Worm (Caenorhabditis elegans) whole organism, young adult: ENCODE data around the gene Y26E6A.3.

Experiments used
- F57C9.4 ChIP-seq: sonication (generic microtip); optimal IDR thresholded peaks from 2 replicates; lab custom pipeline; 2017; ENCODE audit warnings: mild to moderate bottlenecking, missing genetic modification characterization, missing compliant biosample characterization
- aptf-3 ChIP-seq: fragments of 200-800 bp; sonication (Bioruptor generic); IDR thresholded peaks from 2 replicates; pipeline ENCODE4 v1.3.6; 2022; ENCODE audit warnings: missing genetic modification characterization, missing compliant biosample characterization
- athp-1 ChIP-seq: sonication (generic microtip); optimal IDR thresholded peaks from 2 replicates; lab custom pipeline; 2017; ENCODE audit warnings: mild to moderate bottlenecking, missing genetic modification characterization, missing compliant biosample characterization
- dpl-1 ChIP-seq: fragments of 150-350 bp; optimal IDR thresholded peaks from 2 replicates; lab custom pipeline; 2014; ENCODE audit warnings: missing biosample characterization, missing genetic modification reagents, missing genetic modification characterization
- egrh-3 ChIP-seq: fragments of 200-800 bp; sonication (Bioruptor generic); IDR thresholded peaks from 2 replicates; pipeline ENCODE4 v1.3.6; 2022; ENCODE audit warnings: missing genetic modification reagents, missing genetic modification characterization, missing compliant biosample characterization
- ets-4 ChIP-seq: fragments of 200-800 bp; sonication (Bioruptor generic); optimal IDR thresholded peaks from 2 replicates; lab custom pipeline; 2018; ENCODE audit warnings: mild to moderate bottlenecking, missing genetic modification characterization, missing compliant biosample characterization
- madf-3 ChIP-seq: fragments of 200-800 bp; sonication (Bioruptor generic); IDR thresholded peaks from 2 replicates; pipeline ENCODE4 v1.3.6; 2022; ENCODE audit warnings: missing genetic modification reagents, missing genetic modification characterization, missing compliant biosample characterization
- pha-4 ChIP-seq: fragments of 150-350 bp; sonication (generic microtip); optimal IDR thresholded peaks from 2 replicates; lab custom pipeline; 2014; ENCODE audit warnings: missing biosample characterization, missing genetic modification reagents, missing genetic modification characterization
- sdz-38 ChIP-seq: sonication (generic microtip); optimal IDR thresholded peaks from 2 replicates; lab custom pipeline; 2016; ENCODE audit warnings: missing genotype, missing genetic modification characterization, missing compliant biosample characterization

- TF ChIP-seq ets-4 (GFP tag; lab: Kevin White, UChicago): no peak
- no peak for TF ChIP-seq sdz-38 (tag; lab: Kevin White, UChicago)
- no peak for TF ChIP-seq F57C9.4 (tag; lab: Kevin White, UChicago)
- TF ChIP-seq athp-1 (tag; lab: Kevin White, UChicago): no peak
- TF ChIP-seq aptf-3 (GFP tag; lab: Robert Waterston, UW): no peak
- TF ChIP-seq pha-4 (tag; lab: Kevin White, UChicago): no peak
- TF ChIP-seq egrh-3: no peak
- TF ChIP-seq dpl-1 (GFP tag; lab: Kevin White, UChicago): no peak
- no peak for TF ChIP-seq madf-3
These were observed 31.5 kb upstream of the Y26E6A.3 start for ce11 chrX:13941296-13941695.
